Worm (Caenorhabditis elegans) whole organism, young adult: ENCODE results near the gene gtf-2H3.

Source experiments
- B0261.1 ChIP-seq: sonication (generic microtip); optimal IDR thresholded peaks from 2 replicates; lab custom pipeline; 2016; ENCODE audit warnings: mild to moderate bottlenecking, missing genetic modification characterization, moderate library complexity, missing compliant biosample characterization
- F10E7.11 ChIP-seq: sonication (generic microtip); optimal IDR thresholded peaks from 2 replicates; lab custom pipeline; 2017; ENCODE audit warnings: mild to moderate bottlenecking, missing genetic modification characterization, moderate library complexity, missing compliant biosample characterization
- F39B2.1 ChIP-seq: fragments of 200-800 bp; sonication (Bioruptor generic); IDR thresholded peaks from 2 replicates; pipeline ENCODE4 v1.3.6; 2022; ENCODE audit warnings: missing genetic modification reagents, missing genetic modification characterization, missing compliant biosample characterization
- F49E8.2 ChIP-seq: sonication (generic microtip); optimal IDR thresholded peaks from 3 replicates; lab custom pipeline; 2017; ENCODE audit warnings: missing genetic modification characterization, mild to moderate bottlenecking, missing compliant biosample characterization, antibody characterized with exemption, moderate library complexity; ENCODE audit not compliant: insufficient read depth
- F55B11.4 ChIP-seq: sonication (generic microtip); optimal IDR thresholded peaks from 2 replicates; lab custom pipeline; 2016; ENCODE audit warnings: missing compliant biosample characterization, missing genetic modification characterization, borderline replicate concordance; ENCODE audit not compliant: insufficient read depth
- F57A8.1 ChIP-seq: fragments of 200-800 bp; sonication (Bioruptor generic); optimal IDR thresholded peaks from 2 replicates; lab custom pipeline; 2018; ENCODE audit warnings: mild to moderate bottlenecking, missing genetic modification characterization, moderate library complexity, missing compliant biosample characterization
- T07F8.4 ChIP-seq: sonication (generic microtip); optimal IDR thresholded peaks from 2 replicates; lab custom pipeline; 2016; ENCODE audit warnings: mild to moderate bottlenecking, missing genetic modification characterization, moderate library complexity, missing compliant biosample characterization
- Y53G8AR.9 ChIP-seq: fragments of 200-800 bp; sonication (Bioruptor generic); conservative IDR thresholded peaks from 2 replicates; pipeline ENCODE4 v1.3.6; 2022; ENCODE audit warnings: missing genetic modification reagents, missing genetic modification characterization, missing compliant biosample characterization
- Y56A3A.18 ChIP-seq: fragments of 200-800 bp; sonication (Bioruptor generic); IDR thresholded peaks from 2 replicates; pipeline ENCODE4 v1.3.6; 2022; ENCODE audit warnings: missing genetic modification reagents, missing genetic modification characterization, missing compliant biosample characterization
- Y67H2A.10 ChIP-seq: fragments of 200-800 bp; sonication (Bioruptor generic); conservative IDR thresholded peaks from 2 replicates; pipeline ENCODE4 v1.3.6; 2022; ENCODE audit warnings: missing genetic modification reagents, missing genetic modification characterization, missing compliant biosample characterization
- Y79H2A.3 ChIP-seq: fragments of 200-800 bp; sonication (Bioruptor generic); conservative IDR thresholded peaks from 2 replicates; pipeline ENCODE4 v1.3.6; 2022; ENCODE audit warnings: missing genetic modification reagents, missing genetic modification characterization, missing compliant biosample characterization
- ama-1 ChIP-seq, 3 experiments: fragments of 150-350 bp in 1 of 3; sonication (generic microtip) in 2 of 3; optimal IDR thresholded peaks; 2 replicates each; lab custom pipeline; 2014 to 2018; ENCODE audit warnings: missing biosample characterization in 2 of 3, missing genetic modification characterization in 2 of 3, missing genetic modification reagents in 2 of 3
- aptf-2 ChIP-seq: fragments of 200-800 bp; sonication (Bioruptor generic); conservative IDR thresholded peaks from 2 replicates; pipeline ENCODE4 v1.3.6; 2022; ENCODE audit warnings: missing genetic modification reagents, missing genetic modification characterization, missing compliant biosample characterization
- aptf-3 ChIP-seq: fragments of 200-800 bp; sonication (Bioruptor generic); IDR thresholded peaks from 2 replicates; pipeline ENCODE4 v1.3.6; 2022; ENCODE audit warnings: missing genetic modification characterization, missing compliant biosample characterization
- atf-7 ChIP-seq: sonication (generic microtip); optimal IDR thresholded peaks from 2 replicates; lab custom pipeline; 2017; ENCODE audit warnings: mild to moderate bottlenecking, missing genetic modification characterization, missing compliant biosample characterization
- bed-1 ChIP-seq: fragments of 200-800 bp; sonication (Bioruptor generic); IDR thresholded peaks from 2 replicates; pipeline ENCODE4 v1.3.6; 2022; ENCODE audit warnings: missing genetic modification reagents, missing genetic modification characterization, missing compliant biosample characterization
- ccch-3 ChIP-seq: fragments of 200-800 bp; sonication (Bioruptor generic); optimal IDR thresholded peaks from 2 replicates; lab custom pipeline; 2018; ENCODE audit warnings: mild to moderate bottlenecking, missing genetic modification characterization, missing compliant biosample characterization
- ceh-58 ChIP-seq: fragments of 200-800 bp; sonication (Bioruptor generic); IDR thresholded peaks from 2 replicates; pipeline ENCODE4 v1.3.6; 2022; ENCODE audit warnings: missing genetic modification characterization, missing compliant biosample characterization
- die-1 ChIP-seq: sonication (generic microtip); optimal IDR thresholded peaks from 2 replicates; lab custom pipeline; 2016; ENCODE audit warnings: missing genotype, mild to moderate bottlenecking, missing genetic modification characterization, missing compliant biosample characterization
- dox-1 ChIP-seq: fragments of 200-800 bp; sonication (Bioruptor generic); IDR thresholded peaks from 2 replicates; pipeline ENCODE4 v1.3.6; 2022; ENCODE audit warnings: missing genetic modification reagents, missing genetic modification characterization, missing compliant biosample characterization
- dpff-1 ChIP-seq: sonication (generic microtip); optimal IDR thresholded peaks from 2 replicates; lab custom pipeline; 2017; ENCODE audit warnings: mild to moderate bottlenecking, missing genetic modification characterization, missing compliant biosample characterization
- dpl-1 ChIP-seq: fragments of 150-350 bp; optimal IDR thresholded peaks from 2 replicates; lab custom pipeline; 2014; ENCODE audit warnings: missing biosample characterization, missing genetic modification reagents, missing genetic modification characterization
- egl-18 ChIP-seq: fragments of 200-800 bp; sonication (Bioruptor generic); IDR thresholded peaks from 2 replicates; pipeline ENCODE4 v1.3.6; 2022; ENCODE audit warnings: missing genetic modification reagents, missing genetic modification characterization, missing compliant biosample characterization
- egrh-3 ChIP-seq: fragments of 200-800 bp; sonication (Bioruptor generic); IDR thresholded peaks from 2 replicates; pipeline ENCODE4 v1.3.6; 2022; ENCODE audit warnings: missing genetic modification reagents, missing genetic modification characterization, missing compliant biosample characterization
- ekl-4 ChIP-seq: fragments of 200-800 bp; sonication (Bioruptor generic); IDR thresholded peaks from 2 replicates; pipeline ENCODE4 v1.3.6; 2022; ENCODE audit warnings: missing genetic modification reagents, missing genetic modification characterization, missing compliant biosample characterization
- hmg-1.2 ChIP-seq: fragments of 200-800 bp; sonication (Bioruptor generic); IDR thresholded peaks from 2 replicates; pipeline ENCODE4 v1.3.6; 2022; ENCODE audit warnings: missing genetic modification reagents, missing genetic modification characterization, missing compliant biosample characterization
- lag-1 ChIP-seq: fragments of 200-800 bp; sonication (Bioruptor generic); IDR thresholded peaks from 2 replicates; pipeline ENCODE4 v1.3.6; 2022; ENCODE audit warnings: missing genetic modification reagents, missing genetic modification characterization, missing compliant biosample characterization
- let-526 ChIP-seq: fragments of 200-800 bp; sonication (Bioruptor generic); IDR thresholded peaks from 2 replicates; pipeline ENCODE4 v1.3.6; 2022; ENCODE audit warnings: missing genetic modification reagents, missing genetic modification characterization, missing compliant biosample characterization
- lin-26 ChIP-seq: fragments of 200-800 bp; sonication (Bioruptor generic); IDR thresholded peaks from 2 replicates; pipeline ENCODE4 v1.3.6; 2022; ENCODE audit warnings: missing genetic modification reagents, missing genetic modification characterization, missing compliant biosample characterization
- mxl-1 ChIP-seq: sonication (generic microtip); optimal IDR thresholded peaks from 2 replicates; lab custom pipeline; 2016; ENCODE audit warnings: missing genetic modification characterization, missing compliant biosample characterization
- nfya-1 ChIP-seq: sonication (generic microtip); optimal IDR thresholded peaks from 2 replicates; lab custom pipeline; 2017; ENCODE audit warnings: antibody characterized with exemption, missing compliant biosample characterization, missing genetic modification characterization, borderline replicate concordance; ENCODE audit not compliant: insufficient read depth
- nfyb-1 ChIP-seq: fragments of 200-800 bp; sonication (Bioruptor generic); IDR thresholded peaks from 2 replicates; pipeline ENCODE4 v1.3.6; 2022; ENCODE audit warnings: missing genetic modification reagents, missing genetic modification characterization, missing compliant biosample characterization
- nhr-120 ChIP-seq: fragments of 200-800 bp; sonication (Bioruptor generic); IDR thresholded peaks from 2 replicates; pipeline ENCODE4 v1.3.6; 2022; ENCODE audit warnings: missing genetic modification characterization, missing compliant biosample characterization
- repo-1 ChIP-seq: sonication (generic microtip); optimal IDR thresholded peaks from 2 replicates; lab custom pipeline; 2017; ENCODE audit warnings: mild to moderate bottlenecking, missing genetic modification characterization, missing compliant biosample characterization
- snpc-1.1 ChIP-seq: sonication (generic microtip); optimal IDR thresholded peaks from 2 replicates; lab custom pipeline; 2017; ENCODE audit warnings: missing genetic modification characterization, mild to moderate bottlenecking, missing compliant biosample characterization, antibody characterized with exemption, moderate library complexity, missing genotype, missing genetic modification reagents; ENCODE audit not compliant: insufficient read depth
- snpc-4 ChIP-seq, 5 experiments: fragments of 150-350 bp in 1 of 5; sonication (generic microtip) in 4 of 5; optimal IDR thresholded peaks; 2 replicates each; lab custom pipeline; 2014 to 2018; ENCODE audit warnings: missing genetic modification characterization in 5 of 5, missing biosample characterization in 3 of 5, antibody characterized with exemption in 2 of 5, mild to moderate bottlenecking in 2 of 5, missing compliant biosample characterization in 2 of 5, missing genotype in 2 of 5, moderate library complexity in 2 of 5, missing genetic modification reagents in 1 of 5
- ztf-18 ChIP-seq: sonication (generic microtip); optimal IDR thresholded peaks from 2 replicates; lab custom pipeline; 2016; ENCODE audit warnings: missing genotype, mild to moderate bottlenecking, missing genetic modification characterization, missing compliant biosample characterization
- ztf-26 ChIP-seq: sonication (generic microtip); optimal IDR thresholded peaks from 2 replicates; lab custom pipeline; 2017; ENCODE audit warnings: missing genetic modification characterization, missing compliant biosample characterization
- ztf-3 ChIP-seq: fragments of 200-800 bp; sonication (Bioruptor generic); optimal IDR thresholded peaks from 2 replicates; lab custom pipeline; 2018; ENCODE audit warnings: mild to moderate bottlenecking, missing genetic modification characterization, missing compliant biosample characterization

The gtf-2H3 gene

DNA sequence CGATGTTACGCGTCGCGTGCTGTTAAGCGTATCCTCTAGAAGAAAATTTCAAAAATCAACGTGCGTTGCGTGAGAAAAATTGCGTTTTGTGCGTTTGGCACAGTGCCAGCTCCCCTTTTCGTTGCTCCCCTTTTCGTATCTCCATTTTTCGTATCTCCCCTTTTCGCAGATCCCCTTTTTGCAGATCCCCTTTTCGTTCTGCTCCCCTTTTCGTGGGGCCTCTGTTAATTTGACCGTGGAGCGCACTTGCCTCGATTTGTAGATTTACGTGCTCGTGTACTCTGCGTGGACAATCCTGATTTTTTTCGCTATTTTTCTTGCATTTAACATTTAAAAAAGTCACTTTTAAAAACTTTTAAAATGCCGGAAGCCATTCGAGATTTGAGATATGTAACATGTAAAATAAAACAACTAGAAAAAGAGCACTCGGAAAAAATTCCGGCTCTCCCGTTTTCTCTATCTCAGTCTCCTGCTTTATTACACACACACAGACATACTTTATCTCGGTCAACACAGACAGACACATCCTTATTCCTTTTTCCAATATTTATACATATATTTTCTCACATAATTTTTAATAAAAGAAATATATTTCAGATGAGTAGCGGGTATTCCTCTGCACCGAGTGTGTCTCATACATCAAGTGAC lies 3.8 kb upstream of the gtf-2H3 start, which contains the start of gene ttll-4 (continued):
- TF ChIP-seq ztf-18 (peak; percentile 44), bed-1 (GFP tag; lab: Robert Waterston, UW) (no peak), dpl-1 (no peak), Y79H2A.3 (GFP tag; lab: Robert Waterston, UW) (no peak), let-526 (0 out of 2 replicates have a peak, but pooled peaks have one; percentile 14), lin-26 (no peak), aptf-3 (no peak), Y53G8AR.9 (no peak), die-1 (tag; lab: Kevin White, UChicago) (no peak), ceh-58 (GFP tag; lab: Robert Waterston, UW) (no peak), lag-1 (no peak), F55B11.4 (tag; lab: Kevin White, UChicago) (no peak), F10E7.11 (tag; lab: Kevin White, UChicago) (no peak), atf-7 (tag; lab: Kevin White, UChicago) (no peak), repo-1 (tag; lab: Kevin White, UChicago) (no peak), egl-18 (no peak), aptf-2 (GFP tag; lab: Robert Waterston, UW) (no peak), ekl-4 (GFP tag; lab: Robert Waterston, UW) (no peak), dpff-1 (tag; lab: Kevin White, UChicago) (no peak), snpc-1.1 (tag; lab: Kevin White, UChicago) (no peak), hmg-1.2 (no peak; the same call in 1 of the 2 replicates), mxl-1 (tag; lab: Kevin White, UChicago) (no peak), ztf-26 (tag; lab: Kevin White, UChicago) (no peak), ccch-3 (GFP tag; lab: Kevin White, UChicago) (no peak), T07F8.4 (no peak), ztf-3 (GFP tag; lab: Kevin White, UChicago) (no peak), nfyb-1 (GFP tag; lab: Robert Waterston, UW) (no peak), Y67H2A.10 (no peak), nfya-1 (tag; lab: Kevin White, UChicago) (no peak), dox-1 (GFP tag; lab: Robert Waterston, UW) (peak; percentile 81), nhr-120 (GFP tag; lab: Robert Waterston, UW) (no peak), Y56A3A.18 (no peak), ama-1 (optimal IDR thresholded peaks at IDR 0.05; lab: Kevin White, UChicago) (no peak), ama-1 (GFP tag; optimal IDR thresholded peaks at IDR 0.05; lab: Kevin White, UChicago) (no peak), egrh-3 (GFP tag; lab: Robert Waterston, UW) (peak; percentile 63), B0261.1 (tag; lab: Kevin White, UChicago) (no peak), F39B2.1 (GFP tag; lab: Robert Waterston, UW) (no peak), F57A8.1 (no peak), F49E8.2 (tag; lab: Kevin White, UChicago) (no peak)

DNA sequence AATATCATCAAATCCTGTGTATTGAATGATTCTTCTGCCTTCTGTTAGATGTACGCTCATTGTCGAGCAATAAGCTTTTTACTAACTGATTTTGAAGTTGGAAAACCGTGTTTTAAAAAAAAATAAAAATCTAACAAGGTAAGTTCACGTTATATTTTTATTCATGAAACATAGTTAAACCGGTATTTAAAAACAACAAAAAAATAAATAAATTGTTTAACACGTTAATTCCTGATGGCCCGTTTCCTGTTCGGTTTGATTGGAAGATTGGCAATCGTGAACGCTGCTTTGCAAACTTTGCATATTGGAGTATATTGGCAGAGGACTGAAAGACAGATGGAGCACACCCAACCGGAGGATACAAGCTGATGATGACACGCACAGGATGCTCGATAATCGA lies 1.1 kb downstream of the gtf-2H3 start, which contains the start of gene ZK1128.3:
Gene ZK1128.3 (minus strand): TSS at position 101 of the 400 bp plus-strand sequence.
- TF ChIP-seq snpc-4 (GFP tag; optimal IDR thresholded peaks at IDR 0.05; lab: Kevin White, UChicago) (no peak), snpc-4 (tag; optimal IDR thresholded peaks at IDR 0.05; lab: Kevin White, UChicago) (no peak), lin-26 (no peak)
